Worm (Caenorhabditis elegans) whole organism, early embryonic: ENCODE data around the gene srb-12.

ENCODE experiments used
- B0310.2 ChIP-seq: sonication (generic microtip); optimal IDR thresholded peaks from 2 replicates; lab custom pipeline; 2016; ENCODE audit warnings: mild to moderate bottlenecking, missing genetic modification characterization, missing compliant biosample characterization
- F13C5.2 ChIP-seq: sonication (generic microtip); optimal IDR thresholded peaks from 2 replicates; lab custom pipeline; 2017; ENCODE audit warnings: mild to moderate bottlenecking, missing genetic modification characterization, inconsistent platforms, missing compliant biosample characterization
- aly-1 ChIP-seq: sonication (generic microtip); optimal IDR thresholded peaks from 2 replicates; lab custom pipeline; 2016; ENCODE audit warnings: missing genetic modification characterization, missing compliant biosample characterization
- ama-1 ChIP-seq: fragments of 150-350 bp; optimal IDR thresholded peaks from 2 replicates; lab custom pipeline; 2014
- ceh-13 ChIP-seq: fragments of 200-800 bp; sonication (Bioruptor generic); optimal IDR thresholded peaks from 2 replicates; lab custom pipeline; 2018; ENCODE audit warnings: mild to moderate bottlenecking, missing genetic modification characterization, missing compliant biosample characterization
- ceh-36 ChIP-seq: sonication (generic microtip); optimal IDR thresholded peaks from 2 replicates; lab custom pipeline; 2016; ENCODE audit warnings: missing genetic modification characterization, inconsistent platforms, missing compliant biosample characterization
- ets-7 ChIP-seq: sonication (generic microtip); optimal IDR thresholded peaks from 2 replicates; lab custom pipeline; 2016; ENCODE audit warnings: missing genotype, missing genetic modification characterization, missing compliant biosample characterization
- flt-1 ChIP-seq: fragments of 200-800 bp; sonication (Bioruptor generic); IDR thresholded peaks from 2 replicates; pipeline ENCODE4 v1.3.6; 2022; ENCODE audit warnings: missing genetic modification characterization, missing compliant biosample characterization
- hmbx-1 ChIP-seq: sonication (generic microtip); optimal IDR thresholded peaks from 2 replicates; lab custom pipeline; 2016; ENCODE audit warnings: mild to moderate bottlenecking, missing genetic modification characterization, missing compliant biosample characterization
- hmg-4 ChIP-seq: fragments of 200-800 bp; sonication (Bioruptor generic); optimal IDR thresholded peaks from 2 replicates; lab custom pipeline; 2018; ENCODE audit warnings: mild to moderate bottlenecking, missing genetic modification characterization, missing compliant biosample characterization
- hnd-1 ChIP-seq: sonication (generic microtip); optimal IDR thresholded peaks from 2 replicates; lab custom pipeline; 2016; ENCODE audit warnings: missing genetic modification characterization, missing compliant biosample characterization
- pes-1 ChIP-seq: fragments of 200-800 bp; sonication (Bioruptor generic); IDR thresholded peaks from 2 replicates; pipeline ENCODE4 v1.3.6; 2022; ENCODE audit warnings: missing genetic modification reagents, missing genetic modification characterization, missing compliant biosample characterization
- scrt-1 ChIP-seq: fragments of 200-800 bp; sonication (Bioruptor generic); IDR thresholded peaks from 2 replicates; pipeline ENCODE4 v1.3.6; 2022; ENCODE audit warnings: missing genetic modification characterization, missing compliant biosample characterization
- sea-1 ChIP-seq: fragments of 200-800 bp; sonication (Bioruptor generic); conservative IDR thresholded peaks from 2 replicates; pipeline ENCODE4 v1.3.6; 2022; ENCODE audit warnings: missing genetic modification characterization, missing compliant biosample characterization
- tbx-11 ChIP-seq: fragments of 200-800 bp; sonication (Bioruptor generic); IDR thresholded peaks from 2 replicates; pipeline ENCODE4 v1.3.6; 2022; ENCODE audit warnings: missing genetic modification characterization, missing compliant biosample characterization
- tbx-37 ChIP-seq: fragments of 200-800 bp; sonication (Bioruptor generic); conservative IDR thresholded peaks from 2 replicates; pipeline ENCODE4 v1.3.6; 2022; ENCODE audit warnings: missing genetic modification reagents, missing genetic modification characterization, missing compliant biosample characterization
- tra-4 ChIP-seq: sonication (generic microtip); optimal IDR thresholded peaks from 2 replicates; lab custom pipeline; 2017; ENCODE audit warnings: missing genetic modification characterization, missing compliant biosample characterization

srb-12 gene

ce11 chrII:5187469-5187868, 33.0 kb upstream of the srb-12 start, which contains the start of gene crh-2:
Gene crh-2 (minus strand): TSS chrII:5187569.
- TF ChIP-seq tra-4 (tag; lab: Kevin White, UChicago): no peak
- TF ChIP-seq sea-1: no peak
- TF ChIP-seq aly-1: no peak
- no peak for TF ChIP-seq flt-1 (GFP tag; lab: Robert Waterston, UW)
- no peak for TF ChIP-seq hmbx-1 (tag; lab: Kevin White, UChicago)
- TF ChIP-seq hmg-4 (GFP tag; lab: Kevin White, UChicago): no peak
- TF ChIP-seq tbx-11: no peak
- no peak for TF ChIP-seq F13C5.2 (tag; lab: Kevin White, UChicago)
- TF ChIP-seq B0310.2 (tag; lab: Kevin White, UChicago): no peak
- TF ChIP-seq ceh-13 (GFP tag; lab: Kevin White, UChicago): no peak
- no peak for TF ChIP-seq scrt-1
- TF ChIP-seq pes-1: no peak
- no peak for TF ChIP-seq ama-1 (lab: Kevin White, UChicago)
- TF ChIP-seq ets-7 (tag; lab: Kevin White, UChicago): no peak
- TF ChIP-seq hnd-1 (tag; lab: Kevin White, UChicago): no peak
- TF ChIP-seq tbx-37: no peak

ce11 chrII:5186870-5187269, 32.4 kb upstream of the srb-12 start:
- TF ChIP-seq pes-1 (no peak), ceh-13 (GFP tag; lab: Kevin White, UChicago) (no peak), tra-4 (tag; lab: Kevin White, UChicago) (no peak), tbx-37 (no peak), scrt-1 (no peak), ama-1 (lab: Kevin White, UChicago) (no peak), sea-1 (no peak), hmbx-1 (tag; lab: Kevin White, UChicago) (no peak), hnd-1 (tag; lab: Kevin White, UChicago) (no peak), tbx-11 (no peak), flt-1 (GFP tag; lab: Robert Waterston, UW) (no peak), hmg-4 (GFP tag; lab: Kevin White, UChicago) (no peak), ceh-36 (no peak), F13C5.2 (tag; lab: Kevin White, UChicago) (no peak), B0310.2 (tag; lab: Kevin White, UChicago) (no peak), ets-7 (tag; lab: Kevin White, UChicago) (no peak), aly-1 (no peak)

- TF ChIP-seq ets-7 (tag; lab: Kevin White, UChicago) (no peak), hnd-1 (tag; lab: Kevin White, UChicago) (no peak), B0310.2 (tag; lab: Kevin White, UChicago) (no peak), flt-1 (GFP tag; lab: Robert Waterston, UW) (no peak), hmbx-1 (tag; lab: Kevin White, UChicago) (no peak), tra-4 (tag; lab: Kevin White, UChicago) (no peak), sea-1 (no peak), pes-1 (no peak), F13C5.2 (tag; lab: Kevin White, UChicago) (no peak), ceh-13 (GFP tag; lab: Kevin White, UChicago) (no peak), hmg-4 (GFP tag; lab: Kevin White, UChicago) (no peak), tbx-11 (no peak), ceh-36 (no peak), ama-1 (lab: Kevin White, UChicago) (no peak), tbx-37 (no peak), aly-1 (no peak), scrt-1 (no peak)
These were observed 31.6 kb upstream of the srb-12 start for ce11 chrII:5185955-5186539.

- TF ChIP-seq hnd-1 (tag; lab: Kevin White, UChicago): no peak
- TF ChIP-seq sea-1: no peak
- no peak for TF ChIP-seq ceh-36
- TF ChIP-seq tbx-37: no peak
- no peak for TF ChIP-seq tbx-11
- TF ChIP-seq ets-7 (tag; lab: Kevin White, UChicago): no peak
- TF ChIP-seq ceh-13 (GFP tag; lab: Kevin White, UChicago): no peak
- no peak for TF ChIP-seq hmg-4 (GFP tag; lab: Kevin White, UChicago)
- TF ChIP-seq scrt-1: no peak
- no peak for TF ChIP-seq ama-1 (lab: Kevin White, UChicago)
- no peak for TF ChIP-seq flt-1 (GFP tag; lab: Robert Waterston, UW)
- TF ChIP-seq pes-1: no peak
- no peak for TF ChIP-seq F13C5.2 (tag; lab: Kevin White, UChicago)
- TF ChIP-seq B0310.2 (tag; lab: Kevin White, UChicago): no peak
- TF ChIP-seq aly-1: no peak
- no peak for TF ChIP-seq hmbx-1 (tag; lab: Kevin White, UChicago)
- no peak for TF ChIP-seq tra-4 (tag; lab: Kevin White, UChicago)
These were observed 30.5 kb upstream of the srb-12 start for ce11 chrII:5184661-5185545.

- TF ChIP-seq tra-4 (tag; lab: Kevin White, UChicago): no peak
- no peak for TF ChIP-seq tbx-11
- TF ChIP-seq hnd-1 (tag; lab: Kevin White, UChicago): no peak
- no peak for TF ChIP-seq ets-7 (tag; lab: Kevin White, UChicago)
- no peak for TF ChIP-seq tbx-37
- TF ChIP-seq aly-1: no peak
- TF ChIP-seq ama-1 (lab: Kevin White, UChicago): no peak
- no peak for TF ChIP-seq ceh-13 (GFP tag; lab: Kevin White, UChicago)
- no peak for TF ChIP-seq pes-1
- TF ChIP-seq sea-1: no peak
- TF ChIP-seq B0310.2 (tag; lab: Kevin White, UChicago): no peak
- TF ChIP-seq F13C5.2 (tag; lab: Kevin White, UChicago): no peak
- TF ChIP-seq hmg-4 (GFP tag; lab: Kevin White, UChicago): no peak
- no peak for TF ChIP-seq flt-1 (GFP tag; lab: Robert Waterston, UW)
- TF ChIP-seq ceh-36: no peak
These were observed 28.8 kb upstream of the srb-12 start for ce11 chrII:5183207-5183606.

- no peak for TF ChIP-seq tra-4 (tag; lab: Kevin White, UChicago)
- TF ChIP-seq tbx-37: no peak
- no peak for TF ChIP-seq ceh-13 (GFP tag; lab: Kevin White, UChicago)
- no peak for TF ChIP-seq scrt-1
- TF ChIP-seq ama-1 (lab: Kevin White, UChicago): no peak
- no peak for TF ChIP-seq flt-1 (GFP tag; lab: Robert Waterston, UW)
- no peak for TF ChIP-seq pes-1
- no peak for TF ChIP-seq F13C5.2 (tag; lab: Kevin White, UChicago)
- no peak for TF ChIP-seq hmbx-1 (tag; lab: Kevin White, UChicago)
- TF ChIP-seq hmg-4 (GFP tag; lab: Kevin White, UChicago): no peak
- TF ChIP-seq ets-7 (tag; lab: Kevin White, UChicago): no peak
- no peak for TF ChIP-seq sea-1
- no peak for TF ChIP-seq tbx-11
- no peak for TF ChIP-seq B0310.2 (tag; lab: Kevin White, UChicago)
These were observed 28.0 kb upstream of the srb-12 start for ce11 chrII:5182451-5182850.
